Worm (Caenorhabditis elegans): ENCODE measurements around the gene pid-5.

ce11 chrV:4185885-4186284, 10.2 kb downstream of the pid-5 start:
- TF ChIP-seq nhr-11 (tag; optimal IDR thresholded peaks at IDR 0.05) (no peak), nhr-77 (tag; optimal IDR thresholded peaks at IDR 0.05) (no peak), ceh-32 (tag; optimal IDR thresholded peaks at IDR 0.05; ENCODE audit: poor library complexity) (no peak), jun-1 (tag; optimal IDR thresholded peaks at IDR 0.05) (no peak), snpc-4 (tag; optimal IDR thresholded peaks at IDR 0.05) (no peak), unc-39 (tag; optimal IDR thresholded peaks at IDR 0.05) (no peak), ZK337.2 (GFP tag; IDR thresholded peaks at IDR 0.05) (no peak), mes-2 (tag; optimal IDR thresholded peaks at IDR 0.05; ENCODE audit: poor library complexity, severe bottlenecking) (no peak)

Data from whole organism, L4 larva.